Fruit fly (Drosophila melanogaster) whole organism, embryonic: ENCODE results near the gene CG7556.
A peak's percentile ranks its signal among the peaks of the same experiment; 100 is the strongest.

Experiments
- Bgb ChIP-seq: fragments of 200-800 bp; sonication (Bioruptor generic); IDR thresholded peaks from 2 replicates; pipeline ENCODE4 v1.3.6; 2022; ENCODE audit warnings: missing biosample characterization, missing genetic modification characterization; ENCODE audit not compliant: partially characterized antibody
- CG11247 ChIP-seq: fragments of 200-800 bp; sonication (Bioruptor generic); IDR thresholded peaks from 2 replicates; pipeline ENCODE4 v1.3.6; 2022; ENCODE audit warnings: missing biosample characterization, missing genetic modification characterization
- CG11504 ChIP-seq: fragments of 200-800 bp; sonication (Bioruptor generic); optimal IDR thresholded peaks from 3 replicates; lab custom pipeline; 2019; ENCODE audit warnings: missing biosample characterization, mild to moderate bottlenecking, missing genetic modification characterization, moderate library complexity
- CG13624 ChIP-seq: fragments of 200-800 bp; sonication (Bioruptor generic); optimal IDR thresholded peaks from 2 replicates; lab custom pipeline; 2016; ENCODE audit warnings: missing biosample characterization, missing genetic modification characterization
- CG14050 ChIP-seq: fragments of 200-800 bp; sonication (Bioruptor generic); IDR thresholded peaks from 3 replicates; pipeline ENCODE4 v1.3.6; 2022; ENCODE audit warnings: missing biosample characterization, missing genetic modification characterization
- CG15269 ChIP-seq: fragments of 200-800 bp; sonication (Bioruptor generic); optimal IDR thresholded peaks from 2 replicates; lab custom pipeline; 2018; ENCODE audit warnings: missing biosample characterization, mild to moderate bottlenecking, missing genetic modification characterization, moderate library complexity
- CG1529 ChIP-seq: fragments of 200-800 bp; sonication (Bioruptor generic); optimal IDR thresholded peaks from 3 replicates; lab custom pipeline; 2018; ENCODE audit warnings: missing biosample characterization, missing genetic modification characterization
- CG17359 ChIP-seq: fragments of 200-800 bp; sonication (Bioruptor generic); optimal IDR thresholded peaks from 3 replicates; lab custom pipeline; 2018; ENCODE audit warnings: missing biosample characterization, mild to moderate bottlenecking, missing genetic modification characterization, moderate library complexity
- CG18011 ChIP-seq: fragments of 200-800 bp; sonication (Bioruptor generic); optimal IDR thresholded peaks from 2 replicates; lab custom pipeline; 2017; ENCODE audit warnings: missing biosample characterization, missing genetic modification characterization, mild to moderate bottlenecking, moderate library complexity, missing genotype
- CG30431 ChIP-seq: fragments of 200-800 bp; sonication (Bioruptor generic); optimal IDR thresholded peaks from 2 replicates; lab custom pipeline; 2017; ENCODE audit warnings: missing biosample characterization, missing genetic modification characterization
- CG32767 ChIP-seq: fragments of 200-800 bp; sonication (Bioruptor generic); IDR thresholded peaks from 2 replicates; pipeline ENCODE4 v1.3.6; 2022; ENCODE audit warnings: missing biosample characterization, missing genetic modification characterization
- CG3407 ChIP-seq: fragments of 200-800 bp; sonication (Bioruptor generic); optimal IDR thresholded peaks from 2 replicates; lab custom pipeline; 2018; ENCODE audit warnings: missing biosample characterization, mild to moderate bottlenecking, missing genetic modification characterization
- CG3838 ChIP-seq: fragments of 200-800 bp; sonication (Bioruptor generic); optimal IDR thresholded peaks from 3 replicates; lab custom pipeline; 2016; ENCODE audit warnings: missing biosample characterization, missing genetic modification characterization
- CG3995 ChIP-seq: fragments of 200-800 bp; sonication (Bioruptor generic); optimal IDR thresholded peaks from 3 replicates; lab custom pipeline; 2016; ENCODE audit warnings: missing biosample characterization, missing genetic modification characterization
- CG7372 ChIP-seq: fragments of 200-800 bp; sonication (Bioruptor generic); IDR thresholded peaks from 2 replicates; pipeline ENCODE4 v1.3.6; 2022; ENCODE audit warnings: missing biosample characterization, missing genetic modification characterization
- CG7928 ChIP-seq: fragments of 200-800 bp; sonication (Bioruptor generic); optimal IDR thresholded peaks from 2 replicates; lab custom pipeline; 2017; ENCODE audit warnings: missing biosample characterization, mild to moderate bottlenecking, missing genetic modification characterization
- CG8478 ChIP-seq: fragments of >200 bp; optimal IDR thresholded peaks from 2 replicates; lab custom pipeline; 2018
- CG9437 ChIP-seq: fragments of 200-800 bp; sonication (Bioruptor generic); optimal IDR thresholded peaks from 2 replicates; lab custom pipeline; 2018; ENCODE audit warnings: missing biosample characterization, mild to moderate bottlenecking, missing genetic modification characterization
- CTCF ChIP-seq: fragments of 200-800 bp; sonication (Bioruptor generic); optimal IDR thresholded peaks from 2 replicates; lab custom pipeline; 2017; ENCODE audit warnings: missing biosample characterization, mild to moderate bottlenecking, missing genetic modification characterization, moderate library complexity
- HHEX ChIP-seq: fragments of 200-800 bp; sonication (Bioruptor generic); optimal IDR thresholded peaks from 3 replicates; lab custom pipeline; 2017; ENCODE audit warnings: missing biosample characterization, mild to moderate bottlenecking, missing genetic modification characterization, missing genetic modification reagents
- HLH3B ChIP-seq: fragments of 200-800 bp; sonication (Bioruptor generic); IDR thresholded peaks from 2 replicates; pipeline ENCODE4 v1.3.6; 2022; ENCODE audit warnings: missing biosample characterization, missing genetic modification characterization
- HLHmδ ChIP-seq: fragments of 200-800 bp; sonication (Bioruptor generic); optimal IDR thresholded peaks from 2 replicates; lab custom pipeline; 2018; ENCODE audit warnings: missing biosample characterization, mild to moderate bottlenecking, missing genetic modification characterization, moderate library complexity
- HmgD ChIP-seq: fragments of 200-800 bp; sonication (Bioruptor generic); optimal IDR thresholded peaks from 3 replicates; lab custom pipeline; 2016; ENCODE audit warnings: missing biosample characterization, missing genetic modification characterization
- Hmr ChIP-seq: fragments of 200-800 bp; sonication (Bioruptor generic); optimal IDR thresholded peaks from 3 replicates; lab custom pipeline; 2017; ENCODE audit warnings: mild to moderate bottlenecking, missing biosample characterization, missing genetic modification reagents, missing genetic modification characterization
- MTF-1 ChIP-seq: fragments of 200-800 bp; sonication (Bioruptor generic); optimal IDR thresholded peaks from 2 replicates; lab custom pipeline; 2018; ENCODE audit warnings: missing biosample characterization, mild to moderate bottlenecking, missing genetic modification characterization, borderline replicate concordance
- Mes4 ChIP-seq: fragments of 200-800 bp; sonication (Bioruptor generic); optimal IDR thresholded peaks from 2 replicates; lab custom pipeline; 2016; ENCODE audit warnings: missing biosample characterization, missing genetic modification characterization
- Optix ChIP-seq: fragments of 200-800 bp; sonication (Bioruptor generic); IDR thresholded peaks from 3 replicates; pipeline ENCODE4 v1.3.6; 2022; ENCODE audit warnings: missing biosample characterization, missing genetic modification characterization
- Pdp1 ChIP-seq, 2 experiments: fragments of 200-800 bp; sonication (Bioruptor generic); optimal IDR thresholded peaks; 3 replicates each; lab custom pipeline; 2016; ENCODE audit warnings: missing biosample characterization in 2 of 2, missing genetic modification characterization in 2 of 2, mild to moderate bottlenecking in 1 of 2, moderate library complexity in 1 of 2
- Rfx ChIP-seq: fragments of 200-800 bp; sonication (Bioruptor generic); IDR thresholded peaks from 2 replicates; pipeline ENCODE4 v1.3.6; 2022; ENCODE audit warnings: missing biosample characterization, missing genetic modification characterization
- Ssrp ChIP-seq: fragments of 200-800 bp; sonication (Bioruptor generic); optimal IDR thresholded peaks from 2 replicates; lab custom pipeline; 2018; ENCODE audit warnings: missing biosample characterization, mild to moderate bottlenecking, missing genetic modification characterization, moderate library complexity
- ase ChIP-seq: fragments of 200-800 bp; sonication (Bioruptor generic); IDR thresholded peaks from 3 replicates; pipeline ENCODE4 v1.3.6; 2022; ENCODE audit warnings: missing biosample characterization, missing genetic modification characterization
- br ChIP-seq: fragments of >200 bp; optimal IDR thresholded peaks from 2 replicates; lab custom pipeline; 2017
- bsh ChIP-seq, 2 experiments: fragments of 200-800 bp; sonication (Bioruptor generic); optimal IDR thresholded peaks; 2 replicates each; lab custom pipeline; 2017 to 2018; ENCODE audit warnings: mild to moderate bottlenecking in 2 of 2, missing biosample characterization in 2 of 2, missing genetic modification characterization in 2 of 2, moderate library complexity in 1 of 2
- chinmo ChIP-seq: fragments of 200-800 bp; sonication (Bioruptor generic); IDR thresholded peaks from 4 replicates; pipeline ENCODE4 v1.3.6; 2022; ENCODE audit warnings: missing biosample characterization, missing genetic modification characterization; ENCODE audit not compliant: partially characterized antibody
- ci ChIP-seq: fragments of 200-800 bp; sonication (Bioruptor generic); IDR thresholded peaks from 3 replicates; pipeline ENCODE4 v1.3.6; 2022; ENCODE audit warnings: missing biosample characterization, missing genetic modification characterization
- corto ChIP-seq: fragments of 200-800 bp; sonication (Bioruptor generic); optimal IDR thresholded peaks from 2 replicates; lab custom pipeline; 2016; ENCODE audit warnings: missing biosample characterization, mild to moderate bottlenecking, missing genetic modification characterization, moderate library complexity
- ems ChIP-seq: fragments of 200-800 bp; sonication (Bioruptor generic); optimal IDR thresholded peaks from 3 replicates; lab custom pipeline; 2016; ENCODE audit warnings: missing biosample characterization, missing genetic modification characterization
- fd96Cb ChIP-seq: fragments of 200-800 bp; sonication (Bioruptor generic); optimal IDR thresholded peaks from 2 replicates; lab custom pipeline; 2018; ENCODE audit warnings: missing biosample characterization, mild to moderate bottlenecking, missing genetic modification characterization, moderate library complexity
- ftz-f1 ChIP-seq: fragments of 200-800 bp; sonication (Bioruptor generic); optimal IDR thresholded peaks from 2 replicates; lab custom pipeline; 2016; ENCODE audit warnings: missing biosample characterization, missing genetic modification characterization
- grau ChIP-seq: fragments of 200-800 bp; optimal IDR thresholded peaks from 3 replicates; lab custom pipeline; 2019; ENCODE audit warnings: missing biosample characterization, mild to moderate bottlenecking, missing genetic modification characterization, moderate library complexity
- hbn ChIP-seq: fragments of 200-800 bp; sonication (Bioruptor generic); IDR thresholded peaks from 2 replicates; pipeline ENCODE4 v1.3.6; 2022; ENCODE audit warnings: missing biosample characterization, missing genetic modification characterization; ENCODE audit not compliant: partially characterized antibody
- mam ChIP-seq: fragments of 200-800 bp; sonication (Bioruptor generic); optimal IDR thresholded peaks from 3 replicates; lab custom pipeline; 2016; ENCODE audit warnings: missing biosample characterization, missing genetic modification characterization
- phol ChIP-seq: fragments of 200-800 bp; sonication (Bioruptor generic); optimal IDR thresholded peaks from 3 replicates; lab custom pipeline; 2018; ENCODE audit warnings: missing biosample characterization, mild to moderate bottlenecking, missing genetic modification characterization, moderate library complexity
- pita ChIP-seq: fragments of 200-800 bp; sonication (Bioruptor generic); optimal IDR thresholded peaks from 2 replicates; lab custom pipeline; 2017; ENCODE audit warnings: missing biosample characterization, mild to moderate bottlenecking, missing genetic modification characterization
- ranshi ChIP-seq: fragments of 200-800 bp; sonication (Bioruptor generic); IDR thresholded peaks from 2 replicates; pipeline ENCODE4 v1.3.6; 2022; ENCODE audit warnings: missing biosample characterization, missing genetic modification characterization
- slp2 ChIP-seq: fragments of 200-800 bp; sonication (Bioruptor generic); optimal IDR thresholded peaks from 2 replicates; lab custom pipeline; 2016; ENCODE audit warnings: missing biosample characterization, missing genetic modification characterization
- so ChIP-seq: fragments of 200-800 bp; sonication (Bioruptor generic); IDR thresholded peaks from 3 replicates; pipeline ENCODE4 v1.3.6; 2022; ENCODE audit warnings: missing biosample characterization, missing genetic modification characterization
- ttk ChIP-seq: fragments of 200-800 bp; sonication (Bioruptor generic); IDR thresholded peaks from 2 replicates; pipeline ENCODE4 v2.1.2; 2022; ENCODE audit warnings: missing biosample characterization, missing genetic modification characterization
- vnd ChIP-seq: fragments of 200-800 bp; sonication (Bioruptor generic); IDR thresholded peaks from 3 replicates; pipeline ENCODE4 v1.3.6; 2022; ENCODE audit warnings: missing biosample characterization, missing genetic modification characterization; ENCODE audit not compliant: partially characterized antibody
- zfh1 ChIP-seq: fragments of 200-800 bp; sonication (Bioruptor generic); IDR thresholded peaks from 3 replicates; pipeline ENCODE4 v1.3.6; 2022; ENCODE audit warnings: missing biosample characterization, missing genetic modification characterization

Gene CG7556

DNA sequence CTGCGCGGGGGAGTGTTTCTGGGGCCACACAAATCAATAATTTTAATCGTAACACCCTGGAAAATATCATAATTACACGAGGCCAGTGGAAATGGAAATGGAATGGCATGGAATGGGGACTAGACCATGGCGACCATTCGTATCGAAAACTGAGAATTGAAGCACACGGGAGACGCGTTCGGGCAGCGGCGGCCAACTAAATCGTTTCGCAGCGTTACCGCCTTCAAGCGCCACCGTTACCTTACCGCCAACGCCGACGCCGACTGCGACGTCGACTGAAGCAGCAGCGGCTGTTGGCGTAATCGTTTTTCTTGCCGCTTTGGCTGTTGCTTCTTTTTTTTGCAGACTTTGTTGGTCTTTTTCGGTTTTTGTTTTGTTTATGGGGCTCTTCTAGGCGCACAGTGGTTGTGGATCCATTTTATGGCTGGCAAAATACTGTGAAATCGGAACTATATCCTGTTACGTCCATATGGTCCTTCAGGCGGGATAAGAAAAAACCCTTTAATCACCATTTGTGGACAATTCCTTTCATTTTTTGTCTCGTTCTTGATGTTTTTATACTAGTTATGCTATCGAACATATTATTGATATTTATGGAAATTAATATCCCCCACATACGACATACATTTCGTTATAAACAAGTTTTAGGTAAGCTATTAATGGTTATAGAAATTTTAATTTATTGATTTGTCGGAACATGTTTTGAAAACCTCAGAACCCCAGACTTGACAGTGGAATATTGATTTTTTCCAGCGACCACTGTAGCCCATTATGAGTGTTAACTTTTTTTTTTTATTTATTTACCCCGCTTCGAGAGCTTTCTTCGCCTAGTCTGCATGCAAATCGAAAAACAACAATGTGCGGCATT lies 14.3 kb downstream of the CG7556 start (continued):
- TF ChIP-seq Rfx (GFP tag; lab: Robert Waterston, UW) (no peak), CG32767 (GFP tag; lab: Robert Waterston, UW) (0 out of 2 replicates have a peak, but pooled peaks have one; percentile 17), HHEX (GFP tag; lab: Kevin White, UChicago) (no peak), ftz-f1 (no peak), CG30431 (GFP tag; lab: Kevin White, UChicago) (peak; percentile 8), pita (GFP tag; lab: Kevin White, UChicago) (no peak), Bgb (peak; percentile 13; the same call in 1 of the 2 replicates), zfh1 (no peak), chinmo (GFP tag; lab: Robert Waterston, UW) (peak; percentile 78; the same call in 2 of the 4 replicates), Ssrp (tag; lab: Kevin White, UChicago) (peak; percentile 24), corto (no peak), ttk (GFP tag; lab: Robert Waterston, UW) (no peak), bsh (GFP tag; optimal IDR thresholded peaks at IDR 0.05; lab: Kevin White, UChicago) (no peak), MTF-1 (GFP tag; lab: Kevin White, UChicago) (no peak), phol (tag; lab: Kevin White, UChicago) (peak; percentile 1), CG7372 (GFP tag; lab: Robert Waterston, UW) (no peak), ranshi (GFP tag; lab: Robert Waterston, UW) (no peak), ems (no peak), ase (GFP tag; lab: Robert Waterston, UW) (no peak), CG18011 (GFP tag; lab: Kevin White, UChicago) (no peak), CG3838 (GFP tag; lab: Kevin White, UChicago) (no peak), so (GFP tag; lab: Robert Waterston, UW) (no peak), CG14050 (GFP tag; lab: Robert Waterston, UW) (no peak), HLHmδ (GFP tag; lab: Kevin White, UChicago) (no peak), HLH3B (GFP tag; lab: Robert Waterston, UW) (no peak), CG11504 (peak; percentile 49), Mes4 (GFP tag; lab: Kevin White, UChicago) (no peak), vnd (GFP tag; lab: Robert Waterston, UW) (no peak), CG7928 (GFP tag; lab: Kevin White, UChicago) (no peak), Hmr (GFP tag; lab: Kevin White, UChicago) (peak; percentile 20), CG1529 (GFP tag; lab: Kevin White, UChicago) (no peak), CG3995 (GFP tag; lab: Kevin White, UChicago) (no peak), ci (0 out of 3 replicates have a peak, but pooled peaks have one; percentile 41), Pdp1 (GFP tag; optimal IDR thresholded peaks at IDR 0.05; lab: Kevin White, UChicago) (peak in 1 of 2 experiments; percentile 84), slp2 (GFP tag; lab: Kevin White, UChicago) (no peak), CG11247 (GFP tag; lab: Robert Waterston, UW) (no peak), Optix (GFP tag; lab: Robert Waterston, UW) (no peak), fd96Cb (tag; lab: Kevin White, UChicago) (peak; percentile 10), br (no peak), HmgD (GFP tag; lab: Kevin White, UChicago) (no peak), CG13624 (GFP tag; lab: Kevin White, UChicago) (no peak), grau (tag; lab: Kevin White, UChicago) (no peak), CTCF (GFP tag; lab: Kevin White, UChicago) (no peak), CG3407 (GFP tag; lab: Kevin White, UChicago) (no peak), CG15269 (tag; lab: Kevin White, UChicago) (no peak), hbn (GFP tag; lab: Robert Waterston, UW) (no peak), mam (GFP tag; lab: Kevin White, UChicago) (peak; percentile 16), CG8478 (no peak), CG9437 (GFP tag; lab: Kevin White, UChicago) (peak; percentile 42), CG17359 (tag; lab: Kevin White, UChicago) (no peak)
